Fruit fly (Drosophila melanogaster) whole organism, prepupa: ENCODE data around the gene DNAlig3.

Experiments
- CG10631 ChIP-seq: fragments of 200-800 bp; sonication (Bioruptor generic); optimal IDR thresholded peaks from 2 replicates; lab custom pipeline; 2016; ENCODE audit warnings: missing biosample characterization, missing genetic modification characterization
- CG15336 ChIP-seq: fragments of 200-800 bp; sonication (Bioruptor generic); IDR thresholded peaks from 2 replicates; pipeline ENCODE4 v1.3.6; 2022; ENCODE audit warnings: missing biosample characterization, missing genetic modification characterization
- CG32006 ChIP-seq: fragments of 200-800 bp; sonication (Bioruptor generic); optimal IDR thresholded peaks from 3 replicates; lab custom pipeline; 2017; ENCODE audit warnings: missing biosample characterization, mild to moderate bottlenecking, missing genetic modification characterization
- CG4318 ChIP-seq: fragments of 200-800 bp; sonication (Bioruptor generic); optimal IDR thresholded peaks from 3 replicates; lab custom pipeline; 2017; ENCODE audit warnings: missing biosample characterization, mild to moderate bottlenecking, missing genetic modification characterization
- CG6792 ChIP-seq: fragments of 200-800 bp; sonication (Bioruptor generic); optimal IDR thresholded peaks from 3 replicates; lab custom pipeline; 2016; ENCODE audit warnings: missing biosample characterization, missing genetic modification characterization
- CG6808 ChIP-seq: fragments of 200-800 bp; sonication (Bioruptor generic); optimal IDR thresholded peaks from 3 replicates; lab custom pipeline; 2017; ENCODE audit warnings: missing biosample characterization, missing genetic modification characterization, mild to moderate bottlenecking, moderate library complexity, missing genetic modification reagents
- CG8119 ChIP-seq: fragments of 200-800 bp; sonication (Bioruptor generic); IDR thresholded peaks from 3 replicates; pipeline ENCODE4 v1.3.6; 2022; ENCODE audit warnings: missing biosample characterization, missing genetic modification characterization
- Eip93F ChIP-seq: fragments of 200-800 bp; sonication (Bioruptor generic); optimal IDR thresholded peaks from 2 replicates; lab custom pipeline; 2016; ENCODE audit warnings: missing biosample characterization, mild to moderate bottlenecking, missing genetic modification characterization
- OdsH ChIP-seq: fragments of 200-800 bp; sonication (Bioruptor generic); optimal IDR thresholded peaks from 3 replicates; lab custom pipeline; 2016; ENCODE audit warnings: missing biosample characterization, missing genetic modification characterization
- spab ChIP-seq: fragments of 200-800 bp; sonication (Bioruptor generic); optimal IDR thresholded peaks from 2 replicates; lab custom pipeline; 2017; ENCODE audit warnings: missing biosample characterization, mild to moderate bottlenecking, missing genetic modification characterization, missing genetic modification reagents
- svp ChIP-seq: fragments of 200-800 bp; sonication (Bioruptor generic); peaks from one replicate; lab custom pipeline; 2016; ENCODE audit warnings: missing biosample characterization, missing genetic modification characterization
- topi ChIP-seq: fragments of 200-800 bp; sonication (Bioruptor generic); optimal IDR thresholded peaks from 3 replicates; lab custom pipeline; 2016; ENCODE audit warnings: missing biosample characterization, missing genetic modification characterization

DNA sequence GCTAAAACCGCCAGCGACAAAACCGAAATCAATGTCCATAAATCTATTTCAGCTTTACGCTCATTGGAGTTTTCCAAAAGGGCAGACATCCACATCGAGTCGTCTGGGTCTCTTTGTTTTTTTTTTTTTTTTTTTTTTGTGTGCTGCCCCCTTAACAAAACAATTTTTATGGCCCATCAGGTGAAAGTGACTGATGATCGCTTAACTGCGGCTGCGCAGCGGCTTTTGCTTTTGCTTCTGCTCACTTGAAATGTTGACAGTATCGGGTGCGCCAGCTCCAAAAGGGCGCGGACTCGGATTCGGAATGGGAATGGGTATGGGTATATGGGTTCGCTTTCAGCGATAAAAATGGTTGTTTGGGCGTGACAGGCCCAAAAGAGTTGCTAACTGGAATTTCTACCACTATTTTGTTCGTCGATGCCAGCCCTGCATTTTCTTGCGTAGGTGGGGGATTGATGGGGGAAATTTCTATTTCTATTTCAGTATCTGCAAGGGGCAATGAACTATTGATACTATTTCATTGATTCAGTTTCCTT is 39.6 kb downstream of the DNAlig3 start:
- TF ChIP-seq CG10631 (GFP tag; lab: Kevin White, UChicago) (no peak), OdsH (no peak), CG6808 (GFP tag; lab: Kevin White, UChicago) (no peak), svp (no peak), CG4318 (no peak), CG8119 (GFP tag; lab: Robert Waterston, UW) (no peak), CG32006 (no peak), Eip93F (GFP tag; lab: Kevin White, UChicago) (no peak), topi (GFP tag; lab: Kevin White, UChicago) (no peak), CG6792 (GFP tag; lab: Kevin White, UChicago) (no peak), spab (no peak), CG15336 (no peak)
